Fruit fly (Drosophila melanogaster): Measurements from ENCODE around the gene Zip89B.
A peak's percentile ranks its signal among the peaks of the same experiment; 100 is the strongest.

Gene Zip89B

dm6 chr3R:16276992-16277391 is 28.6 kb upstream of the Zip89B start:
- TF ChIP-seq Hr4 (GFP tag; optimal IDR thresholded peaks at IDR 0.05) = peak; percentile 34
- TF ChIP-seq Eip78C (GFP tag) = peak; percentile 68
- TF ChIP-seq vri (GFP tag; optimal IDR thresholded peaks at IDR 0.05) = no peak
- TF ChIP-seq OdsH (GFP tag; optimal IDR thresholded peaks at IDR 0.05) = no peak
- peak; percentile 12 for TF ChIP-seq Ets96B (tag; optimal IDR thresholded peaks at IDR 0.05)
- TF ChIP-seq CG15336 (GFP tag; IDR thresholded peaks at IDR 0.05) = peak; percentile 39; the same call in 1 of the 2 replicates
- no peak for TF ChIP-seq dsx (GFP tag; optimal IDR thresholded peaks at IDR 0.05; ENCODE audit: poor library complexity, severe bottlenecking)
- peak; percentile 26 for TF ChIP-seq Eip75B (GFP tag; optimal IDR thresholded peaks at IDR 0.05)
- TF ChIP-seq acj6 (GFP tag; optimal IDR thresholded peaks at IDR 0.05) = no peak

- TF ChIP-seq CG15336 (GFP tag; IDR thresholded peaks at IDR 0.05) (0 out of 2 replicates have a peak, but pooled peaks have one; percentile 8), Eip78C (GFP tag) (peak; percentile 27), Met (GFP tag; optimal IDR thresholded peaks at IDR 0.05) (no peak), fkh (GFP tag; optimal IDR thresholded peaks at IDR 0.05) (peak; percentile 53), eg (GFP tag; IDR thresholded peaks at IDR 0.05) (peak; percentile 51; the same call in 1 of the 3 replicates)
These were observed 28.0 kb upstream of the Zip89B start for dm6 chr3R:16277543-16277942.

- TF ChIP-seq dac (GFP tag; optimal IDR thresholded peaks at IDR 0.05) (no peak), eg (GFP tag; IDR thresholded peaks at IDR 0.05) (0 out of 3 replicates have a peak, but pooled peaks have one; percentile 25), svp (GFP tag) (peak; percentile 88), Eip78C (GFP tag) (peak; percentile 44)
These were observed 26.1 kb upstream of the Zip89B start for dm6 chr3R:16279382-16279932.

dm6 chr3R:16280003-16280998 is 25.3 kb upstream of the Zip89B start:
- peak; percentile 100 for TF ChIP-seq topi (GFP tag; optimal IDR thresholded peaks at IDR 0.05)
- TF ChIP-seq Eip75B (GFP tag; optimal IDR thresholded peaks at IDR 0.05) = peak; percentile 100
- peak; percentile 100 for TF ChIP-seq Eip78C (GFP tag)
- peak; percentile 100 for TF ChIP-seq esn (GFP tag; optimal IDR thresholded peaks at IDR 0.05)
- peak; percentile 99 for TF ChIP-seq cyc (GFP tag; optimal IDR thresholded peaks at IDR 0.05)
- TF ChIP-seq acj6 (GFP tag; optimal IDR thresholded peaks at IDR 0.05) = peak; percentile 100
- peak; percentile 92 for TF ChIP-seq dac (GFP tag; optimal IDR thresholded peaks at IDR 0.05)
- TF ChIP-seq Smox (GFP tag; optimal IDR thresholded peaks at IDR 0.05) = peak; percentile 100
- TF ChIP-seq svp (GFP tag) = peak; percentile 100
- TF ChIP-seq CG32006 (GFP tag; optimal IDR thresholded peaks at IDR 0.05) = peak; percentile 99
- TF ChIP-seq CG10631 (GFP tag; optimal IDR thresholded peaks at IDR 0.05) = peak; percentile 100
- peak; percentile 99 for TF ChIP-seq CG3919 (GFP tag; optimal IDR thresholded peaks at IDR 0.05)
- peak; percentile 99 for TF ChIP-seq CG11902 (GFP tag; optimal IDR thresholded peaks at IDR 0.05)
- peak; percentile 98 to 100 for TF ChIP-seq salr (GFP tag; optimal IDR thresholded peaks at IDR 0.05)
- TF ChIP-seq CG15336 (GFP tag; IDR thresholded peaks at IDR 0.05) = peak; percentile 100
- peak; percentile 99 for TF ChIP-seq CG10669 (GFP tag; optimal IDR thresholded peaks at IDR 0.05)
- peak; percentile 99 for TF ChIP-seq Gug (GFP tag; IDR thresholded peaks at IDR 0.05)
- peak; percentile 87 for TF ChIP-seq fkh (GFP tag; optimal IDR thresholded peaks at IDR 0.05)
- peak; percentile 100 for TF ChIP-seq CG31627 (GFP tag; optimal IDR thresholded peaks at IDR 0.05)
- peak; percentile 100 for TF ChIP-seq Sox14 (GFP tag; optimal IDR thresholded peaks at IDR 0.05)
- peak; percentile 100 for TF ChIP-seq CG6163 (GFP tag; IDR thresholded peaks at IDR 0.05)
- peak; percentile 99 for TF ChIP-seq Sox15 (GFP tag; optimal IDR thresholded peaks at IDR 0.05)
- TF ChIP-seq Hr4 (GFP tag; optimal IDR thresholded peaks at IDR 0.05) = peak; percentile 99
- peak; percentile 100 for TF ChIP-seq CG8119 (GFP tag; IDR thresholded peaks at IDR 0.05)
- peak; percentile 100 for TF ChIP-seq Hr39 (GFP tag; optimal IDR thresholded peaks at IDR 0.05)
- TF ChIP-seq CG16779 (tag; optimal IDR thresholded peaks at IDR 0.05) = peak; percentile 99
- TF ChIP-seq OdsH (GFP tag; optimal IDR thresholded peaks at IDR 0.05) = peak; percentile 100
- peak; percentile 99 for TF ChIP-seq CG11762 (GFP tag; optimal IDR thresholded peaks at IDR 0.05; ENCODE audit: insufficient read depth)
- TF ChIP-seq fd59A (GFP tag; optimal IDR thresholded peaks at IDR 0.05) = peak; percentile 99
- peak; percentile 99 for TF ChIP-seq CG3032 (tag; optimal IDR thresholded peaks at IDR 0.05)
- TF ChIP-seq Blimp-1 (GFP tag; optimal IDR thresholded peaks at IDR 0.05) = peak; percentile 97
- TF ChIP-seq net (GFP tag; optimal IDR thresholded peaks at IDR 0.05) = peak; percentile 100
- peak; percentile 100 for TF ChIP-seq Ets96B (tag; optimal IDR thresholded peaks at IDR 0.05)
- TF ChIP-seq CG6792 (GFP tag; optimal IDR thresholded peaks at IDR 0.05) = peak; percentile 100
- TF ChIP-seq Ets21C (GFP tag; optimal IDR thresholded peaks at IDR 0.05) = peak; percentile 99
- peak; percentile 99 for TF ChIP-seq dsx (GFP tag; optimal IDR thresholded peaks at IDR 0.05; ENCODE audit: poor library complexity, severe bottlenecking)
- TF ChIP-seq achi (GFP tag; optimal IDR thresholded peaks at IDR 0.05) = peak; percentile 99
